Worm (Caenorhabditis elegans) whole organism, L4/young adult: ENCODE measurements around the gene Y43F8C.5.

Experiments used
- dao-5 ChIP-seq: sonication (generic microtip); optimal IDR thresholded peaks from 2 replicates; lab custom pipeline; 2016; ENCODE audit warnings: missing genotype, missing genetic modification characterization, moderate library complexity, missing compliant biosample characterization
- him-1 ChIP-seq: sonication (generic microtip); optimal IDR thresholded peaks from 2 replicates; lab custom pipeline; 2016; ENCODE audit warnings: missing genotype, missing genetic modification reagents, missing genetic modification characterization, missing compliant biosample characterization

DNA sequence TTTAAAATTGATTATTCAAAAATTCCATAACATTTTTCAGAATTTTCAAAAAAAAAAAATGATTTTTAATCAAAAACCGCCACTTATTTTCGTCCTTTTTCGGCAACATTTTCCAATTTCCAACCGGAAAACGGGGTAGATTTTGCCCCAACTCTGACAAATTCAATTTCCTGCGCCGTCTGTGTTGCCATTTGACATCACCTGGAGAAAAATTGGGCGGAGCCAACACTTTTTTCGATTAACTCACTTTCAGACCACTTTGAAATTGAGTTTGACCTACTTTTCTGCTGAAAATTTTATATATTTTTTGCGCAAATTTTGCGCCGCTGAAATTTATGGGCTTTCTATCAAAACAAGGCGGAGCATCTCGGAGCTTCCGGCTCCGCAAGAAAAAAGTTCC lies 50.2 kb downstream of the Y43F8C.5 start:
- no peak for TF ChIP-seq him-1 (tag; lab: Kevin White, UChicago)
- no peak for TF ChIP-seq dao-5 (tag; lab: Kevin White, UChicago)
